Fruit fly (Drosophila melanogaster) whole organism, wandering third instar larva: ENCODE measurements around the gene CG11779.
A peak's percentile ranks its signal among the peaks of the same experiment; 100 is the strongest.

Source experiments
- Abd-B ChIP-seq: fragments of >200 bp; optimal IDR thresholded peaks from 2 replicates; lab custom pipeline; 2017; ENCODE audit warnings: missing biosample characterization, missing genetic modification characterization
- CG32264 ChIP-seq: fragments of 200-800 bp; sonication (Bioruptor generic); optimal IDR thresholded peaks from 2 replicates; lab custom pipeline; 2016; ENCODE audit warnings: missing biosample characterization, missing genetic modification characterization
- CG9705 ChIP-seq: fragments of 200-800 bp; sonication (Bioruptor generic); optimal IDR thresholded peaks from 2 replicates; lab custom pipeline; 2018; ENCODE audit warnings: missing biosample characterization, mild to moderate bottlenecking, missing genetic modification characterization
- CrebA ChIP-seq: fragments of 200-800 bp; sonication (Bioruptor generic); optimal IDR thresholded peaks from 2 replicates; lab custom pipeline; 2016; ENCODE audit warnings: missing biosample characterization, mild to moderate bottlenecking, missing genetic modification characterization, borderline replicate concordance
- Dfd ChIP-seq: fragments of >200 bp; optimal IDR thresholded peaks from 2 replicates; lab custom pipeline; 2017; ENCODE audit warnings: missing biosample characterization, missing genetic modification characterization
- Dif ChIP-seq: fragments of 200-275, 200-300 bp; sonication (Bioruptor generic); optimal IDR thresholded peaks from 2 replicates; lab custom pipeline; 2018; ENCODE audit warnings: missing biosample characterization, missing genetic modification characterization; ENCODE audit not compliant: partially characterized antibody
- GATAd ChIP-seq: sonication (Bioruptor generic); optimal IDR thresholded peaks from 2 replicates; lab custom pipeline; 2016; ENCODE audit warnings: missing biosample characterization, missing genetic modification characterization
- HLH106 ChIP-seq: fragments of 200-800 bp; optimal IDR thresholded peaks from 3 replicates; lab custom pipeline; 2019; ENCODE audit warnings: missing biosample characterization, mild to moderate bottlenecking, missing genetic modification characterization, moderate library complexity
- Hnf4 ChIP-seq: fragments of 200-800 bp; sonication (Bioruptor generic); optimal IDR thresholded peaks from 2 replicates; lab custom pipeline; 2016; ENCODE audit warnings: missing biosample characterization, mild to moderate bottlenecking, missing genetic modification characterization
- Hr78 ChIP-seq: fragments of >200 bp; optimal IDR thresholded peaks from 2 replicates; lab custom pipeline; 2017; ENCODE audit warnings: missing biosample characterization, missing genetic modification characterization
- Hr83 ChIP-seq: fragments of 200-300 bp; sonication (Bioruptor generic); optimal IDR thresholded peaks from 2 replicates; lab custom pipeline; 2016; ENCODE audit warnings: missing biosample characterization, mild to moderate bottlenecking, missing genetic modification characterization, moderate library complexity; ENCODE audit not compliant: poor library complexity, severe bottlenecking
- Jra ChIP-seq: sonication (Bioruptor generic); optimal IDR thresholded peaks from 2 replicates; lab custom pipeline; 2016; ENCODE audit warnings: missing biosample characterization, missing genetic modification characterization
- Mio ChIP-seq: sonication (Bioruptor generic); optimal IDR thresholded peaks from 2 replicates; lab custom pipeline; 2016; ENCODE audit warnings: missing biosample characterization, missing genetic modification characterization
- Myc ChIP-seq: fragments of >200 bp; optimal IDR thresholded peaks from 2 replicates; lab custom pipeline; 2017
- N ChIP-seq: fragments of >200 bp; optimal IDR thresholded peaks from 2 replicates; lab custom pipeline; 2018; ENCODE audit warnings: missing biosample characterization, missing external identifiers, missing genetic modification characterization
- OdsH ChIP-seq: fragments of 200-800 bp; sonication (Bioruptor generic); optimal IDR thresholded peaks from 2 replicates; lab custom pipeline; 2016; ENCODE audit warnings: missing biosample characterization, mild to moderate bottlenecking, missing genetic modification characterization
- Rel ChIP-seq, 2 experiments: fragments of 200-800 bp; sonication (Bioruptor generic) in 1 of 2; optimal IDR thresholded peaks; 2 replicates in 1 of 2; 3 replicates in 1 of 2; lab custom pipeline; 2016 to 2019; ENCODE audit warnings: mild to moderate bottlenecking in 2 of 2, missing biosample characterization in 2 of 2, missing genetic modification characterization in 2 of 2, moderate library complexity in 1 of 2
- Sp1 ChIP-seq: fragments of 200-800 bp; sonication (Bioruptor generic); optimal IDR thresholded peaks from 3 replicates; lab custom pipeline; 2019; ENCODE audit warnings: missing biosample characterization, mild to moderate bottlenecking, missing genetic modification characterization, moderate library complexity
- Vsx2 ChIP-seq: fragments of 200-300, 225-300 bp; sonication (Bioruptor generic); optimal IDR thresholded peaks from 2 replicates; lab custom pipeline; 2018; ENCODE audit warnings: missing biosample characterization, missing genetic modification characterization; ENCODE audit not compliant: partially characterized antibody
- br ChIP-seq: fragments of 200-800 bp; sonication (Bioruptor generic); optimal IDR thresholded peaks from 2 replicates; lab custom pipeline; 2016; ENCODE audit warnings: missing biosample characterization, missing genetic modification characterization
- brk ChIP-seq: fragments of 200-800 bp; sonication (Bioruptor generic); optimal IDR thresholded peaks from 2 replicates; lab custom pipeline; 2016; ENCODE audit warnings: missing biosample characterization, mild to moderate bottlenecking, missing genetic modification characterization
- dl ChIP-seq, 2 experiments: fragments of 175-275, 200-275 bp in 1 of 2; fragments of 200-275 bp in 1 of 2; sonication (Bioruptor generic); optimal IDR thresholded peaks; lab custom pipeline; 2018; ENCODE audit warnings: mild to moderate bottlenecking in 2 of 2, missing biosample characterization in 2 of 2, missing genetic modification characterization in 2 of 2, moderate library complexity in 2 of 2; ENCODE audit not compliant: partially characterized antibody in 2 of 2, insufficient read depth in 1 of 2
- dmrt93B ChIP-seq: fragments of 200-800 bp; sonication (Bioruptor generic); optimal IDR thresholded peaks from 2 replicates; lab custom pipeline; 2018; ENCODE audit warnings: missing biosample characterization, mild to moderate bottlenecking, missing genetic modification characterization
- dsf ChIP-seq: sonication (Bioruptor generic); optimal IDR thresholded peaks from 2 replicates; lab custom pipeline; 2016; ENCODE audit warnings: missing biosample characterization, missing genetic modification characterization, borderline replicate concordance
- ey ChIP-seq: fragments of 200-800 bp; sonication (Bioruptor generic); optimal IDR thresholded peaks from 2 replicates; lab custom pipeline; 2016; ENCODE audit warnings: missing biosample characterization, missing genetic modification characterization
- foxo ChIP-seq, 2 experiments: fragments of 200-800 bp; sonication (Bioruptor generic); optimal IDR thresholded peaks; 2 replicates in 1 of 2; 3 replicates in 1 of 2; lab custom pipeline; 2016 to 2017; ENCODE audit warnings: missing biosample characterization in 2 of 2, missing genetic modification characterization in 2 of 2
- fru ChIP-seq: fragments of 200-800 bp; sonication (Bioruptor generic); optimal IDR thresholded peaks from 3 replicates; lab custom pipeline; 2016; ENCODE audit warnings: missing biosample characterization, mild to moderate bottlenecking, missing genetic modification characterization
- h ChIP-seq: fragments of 200-800 bp; sonication (Bioruptor generic); optimal IDR thresholded peaks from 3 replicates; lab custom pipeline; 2016; ENCODE audit warnings: missing biosample characterization, mild to moderate bottlenecking, missing genetic modification characterization
- jim ChIP-seq: fragments of 175-275, 200-325 bp; sonication (Bioruptor generic); optimal IDR thresholded peaks from 2 replicates; lab custom pipeline; 2016; ENCODE audit warnings: missing biosample characterization, mild to moderate bottlenecking, missing genetic modification characterization
- lola ChIP-seq: fragments of >200 bp; optimal IDR thresholded peaks from 2 replicates; lab custom pipeline; 2017; ENCODE audit warnings: missing biosample characterization, missing genetic modification characterization
- pan ChIP-seq: fragments of >200 bp; optimal IDR thresholded peaks from 2 replicates; lab custom pipeline; 2017
- psq ChIP-seq: fragments of 200-800 bp; sonication (Bioruptor generic); optimal IDR thresholded peaks from 3 replicates; lab custom pipeline; 2017; ENCODE audit warnings: missing biosample characterization, mild to moderate bottlenecking, missing genetic modification characterization, moderate library complexity
- rgr ChIP-seq: fragments of 200-800 bp; sonication (Bioruptor generic); optimal IDR thresholded peaks from 3 replicates; lab custom pipeline; 2016; ENCODE audit warnings: missing biosample characterization, mild to moderate bottlenecking, missing genetic modification characterization
- sage ChIP-seq: fragments of 200-800 bp; sonication (Bioruptor generic); optimal IDR thresholded peaks from 2 replicates; lab custom pipeline; 2016; ENCODE audit warnings: missing biosample characterization, mild to moderate bottlenecking, missing genetic modification characterization
- sv ChIP-seq: fragments of 200-800 bp; sonication (Bioruptor generic); optimal IDR thresholded peaks from 3 replicates; lab custom pipeline; 2016; ENCODE audit warnings: missing biosample characterization, missing genetic modification characterization
- tai ChIP-seq: sonication (Bioruptor generic); optimal IDR thresholded peaks from 2 replicates; lab custom pipeline; 2016; ENCODE audit warnings: missing biosample characterization, missing genetic modification characterization
- usp ChIP-seq: fragments of >200 bp; optimal IDR thresholded peaks from 2 replicates; lab custom pipeline; 2017; ENCODE audit warnings: missing biosample characterization, missing genetic modification characterization
- woc ChIP-seq: sonication (Bioruptor generic); optimal IDR thresholded peaks from 2 replicates; lab custom pipeline; 2016; ENCODE audit warnings: missing biosample characterization, mild to moderate bottlenecking, missing genetic modification characterization

CG11779 gene

dm6 chr3R:19159778-19160177 lies at the start of gene CG11779:
CG11779 (minus strand) TSS chr3R:19159878.
- no peak for TF ChIP-seq Rel (GFP tag; optimal IDR thresholded peaks at IDR 0.05; lab: Kevin White, UChicago)
- no peak for TF ChIP-seq Rel (tag; optimal IDR thresholded peaks at IDR 0.05; lab: Kevin White, UChicago)

- TF ChIP-seq Dfd (GFP tag; lab: Kevin White, UChicago) (peak; percentile 81), rgr (no peak)
Observed at dm6 chr3R:19190020-19190419, 30.3 kb upstream of the CG11779 start.

dm6 chr3R:19187717-19188149 lies 28.1 kb upstream of the CG11779 start:
- no peak for TF ChIP-seq N (GFP tag; lab: Kevin White, UChicago)
- peak; percentile 21 for TF ChIP-seq CG32264 (GFP tag; lab: Kevin White, UChicago)
- TF ChIP-seq usp (GFP tag; lab: Kevin White, UChicago), result no peak
- peak; percentile 82 for TF ChIP-seq ey (GFP tag; lab: Kevin White, UChicago)
- peak; percentile 52 for TF ChIP-seq HLH106 (tag; lab: Kevin White, UChicago)
- no peak for TF ChIP-seq GATAd (GFP tag; lab: Kevin White, UChicago)
- peak; percentile 13 for TF ChIP-seq dsf
- TF ChIP-seq tai (GFP tag; lab: Kevin White, UChicago), result peak; percentile 34
- TF ChIP-seq Jra (GFP tag; lab: Kevin White, UChicago), result peak; percentile 17
- TF ChIP-seq CrebA (GFP tag; lab: Kevin White, UChicago), result no peak
- TF ChIP-seq rgr, result peak; percentile 75
- TF ChIP-seq Hnf4, result peak; percentile 62
- TF ChIP-seq jim, result no peak
- TF ChIP-seq dl (GFP tag; optimal IDR thresholded peaks at IDR 0.05; lab: Kevin White, UChicago; ENCODE audit: insufficient read depth in 1 of 2, partially characterized antibody in 2 of 2), result no peak
- peak; percentile 62 for TF ChIP-seq dmrt93B
- TF ChIP-seq lola, result no peak
- TF ChIP-seq Hr83, result no peak
- TF ChIP-seq Myc (lab: Kevin White, UChicago), result no peak
- TF ChIP-seq fru (GFP tag; lab: Kevin White, UChicago), result peak; percentile 88
- TF ChIP-seq h (GFP tag; lab: Kevin White, UChicago), result peak; percentile 86
- TF ChIP-seq CG9705 (GFP tag; lab: Kevin White, UChicago), result peak; percentile 53
- TF ChIP-seq foxo (GFP tag; optimal IDR thresholded peaks at IDR 0.05; lab: Kevin White, UChicago), result peak in 1 of 2 experiments; percentile 70
- peak; percentile 81 for TF ChIP-seq br (GFP tag; lab: Kevin White, UChicago)
- peak; percentile 75 for TF ChIP-seq woc (GFP tag; lab: Kevin White, UChicago)
- no peak for TF ChIP-seq sv (GFP tag; lab: Kevin White, UChicago)
- no peak for TF ChIP-seq Dfd (GFP tag; lab: Kevin White, UChicago)
- TF ChIP-seq Dif (GFP tag; lab: Kevin White, UChicago), result no peak
- peak; percentile 22 for TF ChIP-seq brk
- no peak for TF ChIP-seq Hr78
- peak; percentile 91 for TF ChIP-seq psq (GFP tag; lab: Kevin White, UChicago)
- peak; percentile 86 for TF ChIP-seq Sp1
- TF ChIP-seq sage, result peak; percentile 16
- TF ChIP-seq OdsH (GFP tag; lab: Kevin White, UChicago), result peak; percentile 80
- TF ChIP-seq Abd-B (GFP tag; lab: Kevin White, UChicago), result no peak
- TF ChIP-seq Vsx2 (GFP tag; lab: Kevin White, UChicago), result no peak
- no peak for TF ChIP-seq Rel (GFP tag; optimal IDR thresholded peaks at IDR 0.05; lab: Kevin White, UChicago)
- no peak for TF ChIP-seq Rel (tag; optimal IDR thresholded peaks at IDR 0.05; lab: Kevin White, UChicago)
- no peak for TF ChIP-seq Mio
- no peak for TF ChIP-seq pan (lab: Kevin White, UChicago)
